Worm (Caenorhabditis elegans): ENCODE data around the gene C04G6.2.

- TF ChIP-seq nhr-76 (tag; optimal IDR thresholded peaks at IDR 0.05) (peak; percentile 22), unc-62 (GFP tag; optimal IDR thresholded peaks at IDR 0.05) (peak; percentile 83), nhr-12 (tag; optimal IDR thresholded peaks at IDR 0.05) (peak; percentile 72), nhr-28 (tag; optimal IDR thresholded peaks at IDR 0.05) (peak; percentile 86), snpc-4 (tag; optimal IDR thresholded peaks at IDR 0.05) (no peak), ham-2 (GFP tag; optimal IDR thresholded peaks at IDR 0.05) (peak; percentile 95), sem-2 (GFP tag; optimal IDR thresholded peaks at IDR 0.05) (peak; percentile 94), lin-13 (tag; optimal IDR thresholded peaks at IDR 0.05) (peak; percentile 64), blmp-1 (tag; optimal IDR thresholded peaks at IDR 0.05) (peak; percentile 11), ces-1 (GFP tag; optimal IDR thresholded peaks at IDR 0.05) (no peak), unc-39 (tag; optimal IDR thresholded peaks at IDR 0.05) (peak; percentile 22), ztf-11 (tag; optimal IDR thresholded peaks at IDR 0.05) (peak; percentile 80), elt-3 (tag; optimal IDR thresholded peaks at IDR 0.05) (peak; percentile 40)
These were observed 12.0 kb downstream of the C04G6.2 start for ce11 chrII:5105020-5105419.
